Worm (Caenorhabditis elegans) whole organism, early embryonic: ENCODE data around the gene C01G6.3.

ENCODE experiments used
- aly-1 ChIP-seq: sonication (generic microtip); optimal IDR thresholded peaks from 2 replicates; lab custom pipeline; 2016; ENCODE audit warnings: missing genetic modification characterization, missing compliant biosample characterization
- ama-1 ChIP-seq: fragments of 150-350 bp; optimal IDR thresholded peaks from 2 replicates; lab custom pipeline; 2014
- ceh-36 ChIP-seq: sonication (generic microtip); optimal IDR thresholded peaks from 2 replicates; lab custom pipeline; 2016; ENCODE audit warnings: missing genetic modification characterization, inconsistent platforms, missing compliant biosample characterization
- flt-1 ChIP-seq: fragments of 200-800 bp; sonication (Bioruptor generic); IDR thresholded peaks from 2 replicates; pipeline ENCODE4 v1.3.6; 2022; ENCODE audit warnings: missing genetic modification characterization, missing compliant biosample characterization
- hmbx-1 ChIP-seq: sonication (generic microtip); optimal IDR thresholded peaks from 2 replicates; lab custom pipeline; 2016; ENCODE audit warnings: mild to moderate bottlenecking, missing genetic modification characterization, missing compliant biosample characterization
- hmg-4 ChIP-seq: fragments of 200-800 bp; sonication (Bioruptor generic); optimal IDR thresholded peaks from 2 replicates; lab custom pipeline; 2018; ENCODE audit warnings: mild to moderate bottlenecking, missing genetic modification characterization, missing compliant biosample characterization
- sea-1 ChIP-seq: fragments of 200-800 bp; sonication (Bioruptor generic); conservative IDR thresholded peaks from 2 replicates; pipeline ENCODE4 v1.3.6; 2022; ENCODE audit warnings: missing genetic modification characterization, missing compliant biosample characterization
- tra-4 ChIP-seq: sonication (generic microtip); optimal IDR thresholded peaks from 2 replicates; lab custom pipeline; 2017; ENCODE audit warnings: missing genetic modification characterization, missing compliant biosample characterization

ce11 chrII:9265705-9266104, 4.0 kb upstream of the C01G6.3 start:
- TF ChIP-seq flt-1 (GFP tag; lab: Robert Waterston, UW) (no peak), sea-1 (GFP tag; lab: Robert Waterston, UW) (no peak), hmbx-1 (tag; lab: Kevin White, UChicago) (no peak), ama-1 (lab: Kevin White, UChicago) (no peak), hmg-4 (GFP tag; lab: Kevin White, UChicago) (no peak), tra-4 (no peak), aly-1 (tag; lab: Kevin White, UChicago) (no peak), ceh-36 (tag; lab: Kevin White, UChicago) (no peak)
